Fruit fly (Drosophila melanogaster) whole organism, embryonic: ENCODE results near the gene CG13041.

Source experiments
- Ada2b ChIP-seq: fragments of 200-800 bp; sonication (Bioruptor generic); IDR thresholded peaks from 2 replicates; pipeline ENCODE4 v1.3.6; 2022; ENCODE audit warnings: missing biosample characterization, missing genetic modification characterization
- Atf6 ChIP-seq: fragments of 200-800 bp; sonication (Bioruptor generic); IDR thresholded peaks from 2 replicates; pipeline ENCODE4 v1.3.6; 2022; ENCODE audit warnings: missing biosample characterization, missing genetic modification characterization
- B-H1 ChIP-seq: fragments of 200-800 bp; sonication (Bioruptor generic); IDR thresholded peaks from 3 replicates; pipeline ENCODE4 v1.3.6; 2022; ENCODE audit warnings: missing biosample characterization, missing genetic modification characterization
- CG10543 ChIP-seq: fragments of 200-800 bp; sonication (Bioruptor generic); optimal IDR thresholded peaks from 3 replicates; lab custom pipeline; 2017; ENCODE audit warnings: missing biosample characterization, mild to moderate bottlenecking, missing genetic modification characterization, moderate library complexity
- CG11398 ChIP-seq: fragments of 200-800 bp; sonication (Bioruptor generic); optimal IDR thresholded peaks from 2 replicates; lab custom pipeline; 2016; ENCODE audit warnings: missing biosample characterization, missing genetic modification characterization
- CG11696 ChIP-seq: fragments of 200-800 bp; sonication (Bioruptor generic); IDR thresholded peaks from 2 replicates; pipeline ENCODE4 v1.3.6; 2022; ENCODE audit warnings: missing biosample characterization, missing genetic modification characterization
- CG1233 ChIP-seq: fragments of 200-800 bp; sonication (Bioruptor generic); optimal IDR thresholded peaks from 4 replicates; lab custom pipeline; 2018; ENCODE audit warnings: missing biosample characterization, mild to moderate bottlenecking, missing genetic modification characterization
- CG13296 ChIP-seq: fragments of 200-800 bp; sonication (Bioruptor generic); optimal IDR thresholded peaks from 3 replicates; lab custom pipeline; 2018; ENCODE audit warnings: missing biosample characterization, mild to moderate bottlenecking, missing genetic modification characterization
- CG14965 ChIP-seq: fragments of 200-800 bp; sonication (Bioruptor generic); optimal IDR thresholded peaks from 2 replicates; lab custom pipeline; 2016; ENCODE audit warnings: missing biosample characterization, missing genetic modification characterization, borderline replicate concordance
- CG15479 ChIP-seq: fragments of 200-800 bp; sonication (Bioruptor generic); optimal IDR thresholded peaks from 3 replicates; lab custom pipeline; 2019; ENCODE audit warnings: missing biosample characterization, mild to moderate bottlenecking, missing genetic modification characterization, moderate library complexity
- CG2120 ChIP-seq: fragments of 200-800 bp; sonication (Bioruptor generic); optimal IDR thresholded peaks from 3 replicates; lab custom pipeline; 2016; ENCODE audit warnings: missing biosample characterization, missing genetic modification characterization
- CG34224 ChIP-seq: fragments of 200-800 bp; sonication (Bioruptor generic); IDR thresholded peaks from 3 replicates; pipeline ENCODE4 v1.3.6; 2022; ENCODE audit warnings: missing biosample characterization, missing genetic modification characterization; ENCODE audit not compliant: partially characterized antibody
- CG4424 ChIP-seq: fragments of 200-800 bp; sonication (Bioruptor generic); optimal IDR thresholded peaks from 3 replicates; lab custom pipeline; 2016; ENCODE audit warnings: missing biosample characterization, missing genetic modification characterization
- CG7357 ChIP-seq: fragments of 200-800 bp; sonication (Bioruptor generic); IDR thresholded peaks from 3 replicates; pipeline ENCODE4 v1.3.6; 2022; ENCODE audit warnings: missing biosample characterization, missing genetic modification characterization
- CG7839 ChIP-seq: fragments of 200-800 bp; sonication (Bioruptor generic); optimal IDR thresholded peaks from 3 replicates; lab custom pipeline; 2018; ENCODE audit warnings: missing biosample characterization, mild to moderate bottlenecking, missing genetic modification characterization, moderate library complexity
- CG9437 ChIP-seq: fragments of 200-800 bp; sonication (Bioruptor generic); optimal IDR thresholded peaks from 2 replicates; lab custom pipeline; 2018; ENCODE audit warnings: missing biosample characterization, mild to moderate bottlenecking, missing genetic modification characterization
- Doc2 ChIP-seq: fragments of 200-800 bp; sonication (Bioruptor generic); IDR thresholded peaks from 2 replicates; pipeline ENCODE4 v1.3.6; 2022; ENCODE audit warnings: missing biosample characterization, missing genetic modification characterization
- Dref ChIP-seq: fragments of 200-800 bp; sonication (Bioruptor generic); IDR thresholded peaks from 2 replicates; pipeline ENCODE4 v1.3.6; 2022; ENCODE audit warnings: missing biosample characterization, missing genetic modification characterization
- Eip74EF ChIP-seq, 2 experiments: fragments of 200-800 bp in 1 of 2; fragments of >200 bp in 1 of 2; sonication (Bioruptor generic) in 1 of 2; optimal IDR thresholded peaks; 2 replicates each; lab custom pipeline; 2017 to 2019; ENCODE audit warnings: missing biosample characterization in 2 of 2, missing genetic modification characterization in 2 of 2, mild to moderate bottlenecking in 1 of 2, moderate library complexity in 1 of 2
- Gug ChIP-seq: fragments of 200-800 bp; sonication (Bioruptor generic); IDR thresholded peaks from 4 replicates; pipeline ENCODE4 v1.3.6; 2022; ENCODE audit warnings: missing biosample characterization, missing genetic modification characterization
- H15 ChIP-seq: fragments of 200-800 bp; sonication (Bioruptor generic); IDR thresholded peaks from 3 replicates; pipeline ENCODE4 v1.3.6; 2022; ENCODE audit warnings: missing biosample characterization, missing genetic modification characterization
- HLH4C ChIP-seq: fragments of 200-800 bp; sonication (Bioruptor generic); IDR thresholded peaks from 3 replicates; pipeline ENCODE4 v1.3.6; 2022; ENCODE audit warnings: missing biosample characterization, missing genetic modification characterization; ENCODE audit not compliant: partially characterized antibody
- Nf-YA ChIP-seq: fragments of 200-800 bp; sonication (Bioruptor generic); IDR thresholded peaks from 2 replicates; pipeline ENCODE4 v1.3.6; 2022; ENCODE audit warnings: missing biosample characterization, missing genetic modification characterization
- Ravus ChIP-seq: fragments of 200-800 bp; sonication (Bioruptor generic); IDR thresholded peaks from 2 replicates; pipeline ENCODE4 v1.3.6; 2022; ENCODE audit warnings: missing biosample characterization, missing genetic modification characterization
- Stat92E ChIP-seq, 3 experiments: fragments of >200 bp in 2 of 3; fragments of 200-800 bp in 1 of 3; sonication (Bioruptor generic) in 1 of 3; optimal IDR thresholded peaks; 2 replicates each; lab custom pipeline; 2017 to 2019; ENCODE audit warnings: missing biosample characterization in 3 of 3, missing genetic modification characterization in 3 of 3, mild to moderate bottlenecking in 1 of 3, moderate library complexity in 1 of 3
- Xrp1 ChIP-seq: fragments of 200-800 bp; sonication (Bioruptor generic); IDR thresholded peaks from 2 replicates; pipeline ENCODE4 v1.3.6; 2022; ENCODE audit warnings: missing biosample characterization, missing genetic modification characterization
- ase ChIP-seq: fragments of 200-800 bp; sonication (Bioruptor generic); IDR thresholded peaks from 3 replicates; pipeline ENCODE4 v1.3.6; 2022; ENCODE audit warnings: missing biosample characterization, missing genetic modification characterization
- dimm ChIP-seq: fragments of 200-800 bp; sonication (Bioruptor generic); IDR thresholded peaks from 2 replicates; pipeline ENCODE4 v1.3.6; 2022; ENCODE audit warnings: missing biosample characterization, missing genetic modification characterization
- dmrt11E ChIP-seq: fragments of 200-800 bp; sonication (Bioruptor generic); optimal IDR thresholded peaks from 3 replicates; lab custom pipeline; 2018; ENCODE audit warnings: missing biosample characterization, mild to moderate bottlenecking, missing genetic modification characterization, moderate library complexity
- dpn ChIP-seq, 2 experiments: fragments of 200-800 bp; sonication (Bioruptor generic); optimal IDR thresholded peaks; 3 replicates each; lab custom pipeline; 2016; ENCODE audit warnings: missing biosample characterization in 2 of 2, missing genetic modification characterization in 2 of 2
- fd3F ChIP-seq: fragments of 200-800 bp; sonication (Bioruptor generic); optimal IDR thresholded peaks from 2 replicates; lab custom pipeline; 2018; ENCODE audit warnings: missing biosample characterization, mild to moderate bottlenecking, missing genetic modification characterization, moderate library complexity
- gem ChIP-seq: fragments of 200-800 bp; sonication (Bioruptor generic); optimal IDR thresholded peaks from 2 replicates; lab custom pipeline; 2019; ENCODE audit warnings: missing biosample characterization, mild to moderate bottlenecking, missing genetic modification characterization, moderate library complexity
- ind ChIP-seq: fragments of 200-800 bp; sonication (Bioruptor generic); optimal IDR thresholded peaks from 3 replicates; lab custom pipeline; 2016; ENCODE audit warnings: missing biosample characterization, missing genetic modification characterization
- prd ChIP-seq, 3 experiments: fragments of >200 bp in 2 of 3; fragments of 200-800 bp in 1 of 3; sonication (Bioruptor generic) in 1 of 3; optimal IDR thresholded peaks in 2 of 3; IDR thresholded peaks in 1 of 3; 2 replicates in 2 of 3; 3 replicates in 1 of 3; pipeline versions ENCODE4 v1.3.6 to Lab custom; 2017 to 2022; ENCODE audit warnings: missing biosample characterization in 1 of 3, missing genetic modification characterization in 1 of 3
- ranshi ChIP-seq: fragments of 200-800 bp; sonication (Bioruptor generic); IDR thresholded peaks from 2 replicates; pipeline ENCODE4 v1.3.6; 2022; ENCODE audit warnings: missing biosample characterization, missing genetic modification characterization
- row ChIP-seq: fragments of 200-800 bp; sonication (Bioruptor generic); IDR thresholded peaks from 3 replicates; pipeline ENCODE4 v1.3.6; 2022; ENCODE audit warnings: missing biosample characterization, missing genetic modification characterization
- sima ChIP-seq: fragments of 200-800 bp; sonication (Bioruptor generic); optimal IDR thresholded peaks from 2 replicates; lab custom pipeline; 2016; ENCODE audit warnings: missing biosample characterization, missing genetic modification characterization
- tgo ChIP-seq: fragments of 200-800 bp; sonication (Bioruptor generic); IDR thresholded peaks from 3 replicates; pipeline ENCODE4 v1.3.6; 2022; ENCODE audit warnings: missing biosample characterization, missing genetic modification characterization
- ttk ChIP-seq: fragments of 200-800 bp; sonication (Bioruptor generic); IDR thresholded peaks from 2 replicates; pipeline ENCODE4 v2.1.2; 2022; ENCODE audit warnings: missing biosample characterization, missing genetic modification characterization
- unc-4 ChIP-seq: fragments of 200-800 bp; sonication (Bioruptor generic); IDR thresholded peaks from 2 replicates; pipeline ENCODE4 v1.3.6; 2022; ENCODE audit warnings: missing biosample characterization, missing genetic modification characterization; ENCODE audit not compliant: partially characterized antibody
- unpg ChIP-seq: fragments of 200-800 bp; sonication (Bioruptor generic); optimal IDR thresholded peaks from 3 replicates; lab custom pipeline; 2018; ENCODE audit warnings: missing biosample characterization, mild to moderate bottlenecking, missing genetic modification characterization, moderate library complexity

CG13041 gene

DNA sequence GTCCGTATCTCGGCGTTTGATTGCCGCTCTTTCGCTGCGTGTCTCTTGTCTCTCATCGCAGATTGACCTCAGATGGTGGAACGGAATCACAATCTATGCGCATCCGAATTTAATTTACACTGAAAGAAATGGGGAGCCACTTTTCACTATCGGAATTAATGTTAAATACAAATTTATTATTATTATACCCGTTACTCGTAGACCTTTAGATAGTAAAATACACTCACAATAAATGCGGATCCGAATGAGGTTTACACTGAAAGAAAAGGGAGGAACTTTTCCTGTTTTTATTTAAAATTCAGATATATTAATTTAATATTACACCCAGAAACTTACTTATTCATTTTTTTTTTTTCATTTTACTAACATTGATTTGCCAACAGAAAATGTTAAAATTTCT is 30.3 kb downstream of the CG13041 start (continued):
- TF ChIP-seq ranshi (GFP tag; lab: Robert Waterston, UW) (0 out of 2 replicates have a peak, but pooled peaks have one; percentile 28), CG15479 (GFP tag; lab: Kevin White, UChicago) (no peak), CG7357 (GFP tag; lab: Robert Waterston, UW) (0 out of 3 replicates have a peak, but pooled peaks have one; percentile 21), tgo (peak; percentile 43; the same call in 1 of the 3 replicates), CG4424 (GFP tag; lab: Kevin White, UChicago) (peak; percentile 38), Eip74EF (GFP tag; optimal IDR thresholded peaks at IDR 0.05; lab: Kevin White, UChicago) (no peak), CG9437 (GFP tag; lab: Kevin White, UChicago) (peak; percentile 25), CG34224 (GFP tag; lab: Robert Waterston, UW) (no peak), B-H1 (GFP tag; lab: Robert Waterston, UW) (0 out of 3 replicates have a peak, but pooled peaks have one; percentile 16), ttk (0 out of 2 replicates have a peak, but pooled peaks have one; percentile 11), Dref (no peak), sima (no peak), H15 (GFP tag; lab: Robert Waterston, UW) (peak; percentile 53; the same call in 1 of the 3 replicates), Ada2b (peak; percentile 58; the same call in 1 of the 2 replicates), CG1233 (GFP tag; lab: Kevin White, UChicago) (no peak), Xrp1 (GFP tag; lab: Robert Waterston, UW) (no peak), CG10543 (GFP tag; lab: Kevin White, UChicago) (no peak), CG7839 (tag; lab: Kevin White, UChicago) (peak; percentile 39), dimm (GFP tag; lab: Robert Waterston, UW) (no peak), CG11696 (GFP tag; lab: Robert Waterston, UW) (peak; percentile 44; the same call in 1 of the 2 replicates), Stat92E (GFP tag; optimal IDR thresholded peaks at IDR 0.05; lab: Kevin White, UChicago) (no peak), gem (peak; percentile 65), dmrt11E (tag; lab: Kevin White, UChicago) (no peak), CG2120 (GFP tag; lab: Kevin White, UChicago) (no peak), HLH4C (no peak), prd (optimal IDR thresholded peaks at IDR 0.05; lab: Kevin White, UChicago) (no peak), prd (GFP tag; IDR thresholded peaks at IDR 0.05; lab: Robert Waterston, UW) (peak; percentile 38; the same call in 1 of the 3 replicates), Nf-YA (GFP tag; lab: Robert Waterston, UW) (0 out of 2 replicates have a peak, but pooled peaks have one; percentile 20), fd3F (GFP tag; lab: Kevin White, UChicago) (peak; percentile 36), unc-4 (GFP tag; lab: Robert Waterston, UW) (no peak), dpn (GFP tag; optimal IDR thresholded peaks at IDR 0.05; lab: Kevin White, UChicago) (peak in 1 of 2 experiments; percentile 38), Doc2 (no peak), Atf6 (GFP tag; lab: Robert Waterston, UW) (peak; percentile 38; the same call in 1 of the 2 replicates), unpg (GFP tag; lab: Kevin White, UChicago) (peak; percentile 59), CG11398 (GFP tag; lab: Kevin White, UChicago) (no peak), CG14965 (GFP tag; lab: Kevin White, UChicago) (no peak), ase (GFP tag; lab: Robert Waterston, UW) (peak; percentile 47; the same call in 1 of the 3 replicates), ind (GFP tag; lab: Kevin White, UChicago) (peak; percentile 23), Gug (GFP tag; lab: Robert Waterston, UW) (0 out of 4 replicates have a peak, but pooled peaks have one; percentile 13), Ravus (no peak), row (GFP tag; lab: Robert Waterston, UW) (peak; percentile 34; the same call in 1 of the 3 replicates), CG13296 (peak; percentile 39)
